Worm (Caenorhabditis elegans) whole organism, L2 larva: ENCODE data around the gene F13A2.5.

Experiments
- F13H6.1 ChIP-seq: sonication (generic microtip); optimal IDR thresholded peaks from 2 replicates; lab custom pipeline; 2016; ENCODE audit warnings: missing genetic modification characterization, missing compliant biosample characterization
- aly-2 ChIP-seq: fragments of 150-350 bp; optimal IDR thresholded peaks from 2 replicates; lab custom pipeline; 2014; ENCODE audit warnings: missing biosample characterization, missing genetic modification characterization
- fos-1 ChIP-seq: fragments of 150-350 bp; optimal IDR thresholded peaks from 2 replicates; lab custom pipeline; 2014; ENCODE audit warnings: missing biosample characterization, missing genetic modification characterization
- nhr-237 ChIP-seq: fragments of 150-350 bp; optimal IDR thresholded peaks from 2 replicates; lab custom pipeline; 2014; ENCODE audit warnings: missing biosample characterization, missing genetic modification characterization
- nhr-6 ChIP-seq: fragments of 150-350 bp; optimal IDR thresholded peaks from 2 replicates; lab custom pipeline; 2014; ENCODE audit warnings: missing biosample characterization, missing genetic modification characterization
- nhr-77 ChIP-seq: fragments of 150-350 bp; optimal IDR thresholded peaks from 2 replicates; lab custom pipeline; 2014; ENCODE audit warnings: missing biosample characterization, missing genetic modification characterization
- unc-62 ChIP-seq: fragments of 150-350 bp; optimal IDR thresholded peaks from 2 replicates; lab custom pipeline; 2014; ENCODE audit warnings: missing biosample characterization, missing genetic modification reagents, missing genetic modification characterization
- ztf-11 ChIP-seq: sonication (generic microtip); optimal IDR thresholded peaks from 2 replicates; lab custom pipeline; 2017; ENCODE audit warnings: missing biosample characterization, missing genetic modification characterization

ce11 chrV:4398127-4398526 is 3.6 kb downstream of the F13A2.5 start:
- TF ChIP-seq F13H6.1 (tag; lab: Kevin White, UChicago) (no peak), nhr-6 (tag; lab: Kevin White, UChicago) (no peak), unc-62 (GFP tag; lab: Kevin White, UChicago) (no peak), aly-2 (tag; lab: Kevin White, UChicago) (no peak), nhr-237 (tag; lab: Kevin White, UChicago) (no peak), ztf-11 (no peak), fos-1 (no peak), nhr-77 (tag; lab: Kevin White, UChicago) (no peak)
